Fruit fly (Drosophila melanogaster): ENCODE results near the gene CG14073.
A peak's percentile ranks its signal among the peaks of the same experiment; 100 is the strongest.

Gene CG14073

dm6 chr3L:18870027-18870426 is 49.6 kb upstream of the CG14073 start, which contains the start of gene Blos3 (continued):
- TF ChIP-seq Scr (GFP tag; IDR thresholded peaks at IDR 0.05; ENCODE audit: partially characterized antibody) (no peak), CG17912 (GFP tag; optimal IDR thresholded peaks at IDR 0.05) (peak; percentile 51), H15 (GFP tag; IDR thresholded peaks at IDR 0.05) (0 out of 3 replicates have a peak, but pooled peaks have one; percentile 33), CG32772 (GFP tag; IDR thresholded peaks at IDR 0.05) (no peak), CG4424 (GFP tag; optimal IDR thresholded peaks at IDR 0.05) (peak; percentile 29), lilli (GFP tag; optimal IDR thresholded peaks at IDR 0.05) (peak; percentile 70), Doc3 (GFP tag; IDR thresholded peaks at IDR 0.05; ENCODE audit: partially characterized antibody) (no peak), CG2889 (GFP tag; IDR thresholded peaks at IDR 0.05) (no peak), CG3407 (GFP tag; optimal IDR thresholded peaks at IDR 0.05) (no peak), Mad (GFP tag; optimal IDR thresholded peaks at IDR 0.05) (no peak), ATbp (GFP tag; optimal IDR thresholded peaks at IDR 0.05) (peak; percentile 57), CG11504 (tag; optimal IDR thresholded peaks at IDR 0.05) (no peak), dpn (GFP tag; optimal IDR thresholded peaks at IDR 0.05) (peak; percentile 43 to 56), Spps (tag; optimal IDR thresholded peaks at IDR 0.05) (no peak), NfI (GFP tag; optimal IDR thresholded peaks at IDR 0.05) (peak; percentile 55), Ets97D (GFP tag; optimal IDR thresholded peaks at IDR 0.05) (peak; percentile 14), Bteb2 (GFP tag; optimal IDR thresholded peaks at IDR 0.05) (no peak), CG14860 (GFP tag; IDR thresholded peaks at IDR 0.05; ENCODE audit: partially characterized antibody) (no peak), aop (GFP tag; IDR thresholded peaks at IDR 0.05) (no peak), CG18476 (GFP tag; optimal IDR thresholded peaks at IDR 0.05) (peak; percentile 21), Camta (GFP tag; optimal IDR thresholded peaks at IDR 0.05) (peak; percentile 37), cato (GFP tag; optimal IDR thresholded peaks at IDR 0.05; ENCODE audit: borderline replicate concordance) (peak; percentile 2), Bgb (GFP tag; IDR thresholded peaks at IDR 0.05; ENCODE audit: partially characterized antibody) (no peak), CG3726 (GFP tag; IDR thresholded peaks at IDR 0.05) (no peak), klu (GFP tag; IDR thresholded peaks at IDR 0.05) (no peak), abd-A (tag; optimal IDR thresholded peaks at IDR 0.05) (no peak), danr (GFP tag; IDR thresholded peaks at IDR 0.05) (0 out of 2 replicates have a peak, but pooled peaks have one; percentile 6), CG15011 (GFP tag; optimal IDR thresholded peaks at IDR 0.05) (no peak), Ssrp (tag; optimal IDR thresholded peaks at IDR 0.05) (peak; percentile 39), Nf-YB (GFP tag; optimal IDR thresholded peaks at IDR 0.05) (no peak), tgo (GFP tag; IDR thresholded peaks at IDR 0.05) (no peak), CG14014 (GFP tag; IDR thresholded peaks at IDR 0.05) (0 out of 2 replicates have a peak, but pooled peaks have one; percentile 10), ken (GFP tag; IDR thresholded peaks at IDR 0.05) (peak; percentile 67; the same call in 1 of the 3 replicates), Dek (tag; optimal IDR thresholded peaks at IDR 0.05) (peak; percentile 3), Hmx (GFP tag; optimal IDR thresholded peaks at IDR 0.05) (peak; percentile 41), Six4 (GFP tag; optimal IDR thresholded peaks at IDR 0.05) (peak; percentile 21), Elba2 (GFP tag; optimal IDR thresholded peaks at IDR 0.05) (no peak), crp (GFP tag; optimal IDR thresholded peaks at IDR 0.05) (peak in 1 of 2 experiments; percentile 35), CG6272 (GFP tag; IDR thresholded peaks at IDR 0.05) (no peak), sens (GFP tag) (peak; percentile 92), Ets65A (GFP tag) (peak; percentile 88), hth (optimal IDR thresholded peaks at IDR 0.05) (no peak), Asciz (GFP tag; optimal IDR thresholded peaks at IDR 0.05) (peak; percentile 15), ro (GFP tag; IDR thresholded peaks at IDR 0.05) (no peak), gsb-n (tag; optimal IDR thresholded peaks at IDR 0.05) (peak; percentile 13), row (GFP tag; IDR thresholded peaks at IDR 0.05) (peak; percentile 67), Lpt (GFP tag; optimal IDR thresholded peaks at IDR 0.05) (no peak), CG32532 (GFP tag; IDR thresholded peaks at IDR 0.05) (0 out of 2 replicates have a peak, but pooled peaks have one; percentile 16), dati (GFP tag; IDR thresholded peaks at IDR 0.05) (no peak), HHEX (GFP tag; optimal IDR thresholded peaks at IDR 0.05) (peak; percentile 37), CG1529 (GFP tag; optimal IDR thresholded peaks at IDR 0.05) (peak; percentile 73), fd96Cb (tag; optimal IDR thresholded peaks at IDR 0.05) (peak; percentile 36)

Data from whole organism, embryonic.